Worm (Caenorhabditis elegans) whole organism, mixed stage, embryonic: ENCODE measurements around the gene srj-54.

Experiments
- blmp-1 ChIP-seq: fragments of 150-350 bp; optimal IDR thresholded peaks from 2 replicates; lab custom pipeline; 2014; ENCODE audit warnings: missing biosample characterization, missing genetic modification characterization
- ceh-39 ChIP-seq: fragments of 150-350 bp; optimal IDR thresholded peaks from 2 replicates; lab custom pipeline; 2014; ENCODE audit warnings: missing biosample characterization, missing genetic modification characterization
- ceh-83 ChIP-seq: fragments of 200-800 bp; sonication (Bioruptor generic); optimal IDR thresholded peaks from 2 replicates; lab custom pipeline; 2018; ENCODE audit warnings: mild to moderate bottlenecking, missing genetic modification characterization, missing compliant biosample characterization
- mep-1 ChIP-seq: fragments of 150-350 bp; optimal IDR thresholded peaks from 2 replicates; lab custom pipeline; 2017; ENCODE audit warnings: missing biosample characterization, missing genetic modification reagents, missing genetic modification characterization, inconsistent platforms
- nhr-28 ChIP-seq: fragments of 150-350 bp; optimal IDR thresholded peaks from 2 replicates; lab custom pipeline; 2014; ENCODE audit warnings: missing biosample characterization, missing genetic modification characterization
- snpc-4 ChIP-seq: fragments of 150-350 bp; optimal IDR thresholded peaks from 2 replicates; lab custom pipeline; 2014; ENCODE audit warnings: missing biosample characterization, missing genetic modification characterization

DNA sequence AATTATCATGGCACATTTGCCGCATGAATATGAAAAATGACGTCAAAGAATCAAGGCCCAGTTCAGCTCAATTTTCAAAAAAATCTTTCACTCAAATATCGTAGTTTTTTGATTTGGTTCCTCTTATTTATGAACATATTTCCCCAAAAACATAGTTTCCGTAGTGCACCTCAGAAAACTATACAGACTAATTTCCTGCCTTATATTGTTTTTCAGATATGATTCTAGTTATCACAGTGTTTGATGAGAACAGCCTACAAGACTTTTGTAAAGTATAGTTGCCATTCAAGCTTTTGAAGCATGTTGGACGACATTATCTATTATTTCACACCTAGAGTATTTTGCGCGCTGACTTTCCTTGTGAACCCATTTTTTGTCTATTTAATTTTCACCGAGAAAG, 27.0 kb downstream of the srj-54 start, which contains the start of gene srj-50:
- TF ChIP-seq ceh-83 (GFP tag; lab: Kevin White, UChicago), result no peak
- no peak for TF ChIP-seq snpc-4 (tag; lab: Kevin White, UChicago)
- TF ChIP-seq nhr-28 (tag; lab: Kevin White, UChicago), result no peak
- no peak for TF ChIP-seq ceh-39 (tag; lab: Kevin White, UChicago)
- no peak for TF ChIP-seq mep-1
- TF ChIP-seq blmp-1, result no peak
